Worm (Caenorhabditis elegans): ENCODE results near the gene C10A4.1.

The C10A4.1 gene

ce11 chrX:7437949-7438348 lies 21.8 kb downstream of the C10A4.1 start, which contains the start of gene C01C10.2 (continued):
- no peak for TF ChIP-seq nhr-11 (tag; optimal IDR thresholded peaks at IDR 0.05)

ce11 chrX:7440102-7440501 lies 23.9 kb downstream of the C10A4.1 start:
- TF ChIP-seq jun-1 (tag; optimal IDR thresholded peaks at IDR 0.05) (no peak), elt-2 (tag; optimal IDR thresholded peaks at IDR 0.05) (peak; percentile 34), skn-1 (tag; optimal IDR thresholded peaks at IDR 0.05) (no peak), pqm-1 (tag; optimal IDR thresholded peaks at IDR 0.05) (peak; percentile 81), elt-3 (tag; optimal IDR thresholded peaks at IDR 0.05) (no peak), nhr-76 (tag; optimal IDR thresholded peaks at IDR 0.05) (no peak), nhr-77 (tag; optimal IDR thresholded peaks at IDR 0.05) (no peak), unc-39 (tag; optimal IDR thresholded peaks at IDR 0.05) (no peak), ztf-4 (tag; optimal IDR thresholded peaks at IDR 0.05) (no peak), ztf-11 (tag; optimal IDR thresholded peaks at IDR 0.05) (no peak), unc-62 (GFP tag; optimal IDR thresholded peaks at IDR 0.05) (no peak)

ce11 chrX:7442477-7442876 lies 26.3 kb downstream of the C10A4.1 start, which contains the start of gene acl-12:
Gene acl-12, minus strand, starts transcription at chrX:7442577.
- no peak for TF ChIP-seq tbx-2 (tag; optimal IDR thresholded peaks at IDR 0.05)
- TF ChIP-seq ama-1 (optimal IDR thresholded peaks at IDR 0.05): no peak
- no peak for TF ChIP-seq pha-4 (tag; optimal IDR thresholded peaks at IDR 0.05)
- no peak for TF ChIP-seq egl-5 (tag; optimal IDR thresholded peaks at IDR 0.05)
- peak; percentile 29 for TF ChIP-seq nfya-1 (tag; optimal IDR thresholded peaks at IDR 0.05; ENCODE audit: insufficient read depth)

- TF ChIP-seq ceh-9 (tag; optimal IDR thresholded peaks at IDR 0.05): no peak
- no peak for TF ChIP-seq ceh-82 (tag; optimal IDR thresholded peaks at IDR 0.05)
- TF ChIP-seq pqm-1 (tag; optimal IDR thresholded peaks at IDR 0.05): peak; percentile 65
- peak; percentile 66 for TF ChIP-seq elt-2 (tag; optimal IDR thresholded peaks at IDR 0.05)
Observed at ce11 chrX:7445734-7446133, 29.6 kb downstream of the C10A4.1 start.

ce11 chrX:7446485-7446884 lies 30.3 kb downstream of the C10A4.1 start:
- TF ChIP-seq elt-2 (tag; optimal IDR thresholded peaks at IDR 0.05) (no peak), nhr-77 (tag; optimal IDR thresholded peaks at IDR 0.05) (no peak), nhr-67 (tag; optimal IDR thresholded peaks at IDR 0.05) (no peak), R02D3.7 (tag; optimal IDR thresholded peaks at IDR 0.05) (no peak), mml-1 (tag; optimal IDR thresholded peaks at IDR 0.05) (peak; percentile 91), nfya-1 (tag; optimal IDR thresholded peaks at IDR 0.05; ENCODE audit: insufficient read depth) (peak; percentile 10), ceh-16 (tag; optimal IDR thresholded peaks at IDR 0.05) (no peak), skn-1 (tag; optimal IDR thresholded peaks at IDR 0.05) (no peak)

ce11 chrX:7447340-7447739 lies 31.2 kb downstream of the C10A4.1 start:
- TF ChIP-seq snpc-4 (tag; optimal IDR thresholded peaks at IDR 0.05) (no peak), ceh-16 (tag; optimal IDR thresholded peaks at IDR 0.05) (no peak), egl-5 (tag; optimal IDR thresholded peaks at IDR 0.05) (no peak), sea-2 (GFP tag; optimal IDR thresholded peaks at IDR 0.05) (no peak)

ce11 chrX:7452606-7453005 lies 36.4 kb downstream of the C10A4.1 start:
- no peak for TF ChIP-seq ztf-4 (tag; optimal IDR thresholded peaks at IDR 0.05)

ce11 chrX:7455960-7456359 lies 39.8 kb downstream of the C10A4.1 start:
- TF ChIP-seq elt-2 (tag; optimal IDR thresholded peaks at IDR 0.05): no peak
- no peak for TF ChIP-seq hmg-11 (tag; optimal IDR thresholded peaks at IDR 0.05)

- TF ChIP-seq ztf-4 (tag; optimal IDR thresholded peaks at IDR 0.05): no peak
- TF ChIP-seq nfya-1 (tag; optimal IDR thresholded peaks at IDR 0.05; ENCODE audit: insufficient read depth): peak; percentile 50
- TF ChIP-seq fos-1 (tag; optimal IDR thresholded peaks at IDR 0.05): no peak
- TF ChIP-seq nhr-67 (tag; optimal IDR thresholded peaks at IDR 0.05): no peak
- TF ChIP-seq fkh-10 (GFP tag; optimal IDR thresholded peaks at IDR 0.05): peak; percentile 22
Observed at ce11 chrX:7457154-7457674, 41.0 kb downstream of the C10A4.1 start.

Data from whole organism, L3 larva.